Fruit fly (Drosophila melanogaster): ENCODE data around the gene naz.

naz gene

dm6 chr3R:18280866-18281473 is 47.8 kb downstream of the naz start:
- no peak for TF ChIP-seq CG8478 (optimal IDR thresholded peaks at IDR 0.05)
- TF ChIP-seq CTCF (optimal IDR thresholded peaks at IDR 0.05), result no peak

DNA sequence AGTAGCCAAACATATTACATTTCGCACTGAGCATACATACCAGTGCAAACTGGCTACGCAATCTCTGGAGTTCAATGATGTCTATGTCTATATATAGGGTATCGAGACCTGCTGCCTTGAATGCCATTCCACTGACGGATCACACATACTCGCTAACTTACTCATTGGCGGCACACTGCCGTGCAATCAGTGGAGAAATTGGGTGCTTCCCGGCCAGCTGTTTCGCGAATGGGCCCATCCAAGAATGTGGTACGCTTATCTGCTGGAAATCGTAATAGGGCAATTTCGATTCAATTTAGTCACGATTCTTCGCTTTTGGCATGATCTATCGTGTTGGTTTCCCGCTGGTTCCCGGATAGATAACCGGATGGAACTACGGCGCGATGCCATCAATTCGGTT is 48.6 kb downstream of the naz start:
- TF ChIP-seq CG8478 (optimal IDR thresholded peaks at IDR 0.05) (no peak), CTCF (optimal IDR thresholded peaks at IDR 0.05) (no peak)

dm6 chr3R:18279494-18279893 is 49.2 kb downstream of the naz start, which contains the start of gene CG7142:
TSS of gene CG7142 (minus strand) at chr3R:18279522.
- TF ChIP-seq CTCF (optimal IDR thresholded peaks at IDR 0.05), result no peak
- TF ChIP-seq CG8478 (optimal IDR thresholded peaks at IDR 0.05), result no peak

DNA sequence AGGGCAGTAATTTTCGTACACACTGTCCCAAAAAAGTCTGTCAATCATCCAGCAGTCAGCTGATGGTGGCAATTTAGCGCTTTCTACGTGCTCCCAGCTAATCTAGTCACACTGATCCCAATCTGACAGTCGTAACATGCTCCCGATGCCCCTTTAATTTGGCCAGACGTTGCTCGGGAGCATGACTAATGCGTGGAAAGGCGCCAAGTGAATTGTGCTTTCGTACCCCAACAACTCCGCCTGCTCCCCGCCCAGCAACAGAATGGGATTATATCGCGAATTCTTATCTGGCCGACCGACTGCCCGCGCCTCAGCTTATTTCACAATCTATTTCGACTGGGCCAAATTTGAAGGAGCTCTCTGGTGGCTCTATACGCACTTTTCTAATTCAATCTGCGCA is 51.3 kb downstream of the naz start:
- TF ChIP-seq CTCF (optimal IDR thresholded peaks at IDR 0.05) (no peak), CG8478 (optimal IDR thresholded peaks at IDR 0.05) (no peak)

DNA sequence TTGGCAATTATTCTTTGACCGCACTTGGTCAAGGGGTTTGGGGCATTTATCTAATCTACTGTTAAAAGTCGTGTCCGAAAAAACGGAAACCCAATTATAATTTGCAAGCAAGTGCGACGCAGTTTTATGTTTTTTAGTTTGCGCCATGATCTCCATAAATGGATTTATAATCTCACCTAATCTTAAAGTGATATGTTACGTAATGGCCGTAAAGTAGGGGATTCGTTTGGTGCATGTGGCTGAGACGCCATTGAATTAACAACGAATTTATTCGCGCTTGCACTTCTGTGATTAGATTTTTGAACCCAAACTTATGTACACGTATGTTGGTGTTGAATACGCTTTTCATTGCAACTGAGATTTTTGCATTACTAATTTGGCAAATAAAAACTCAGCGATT is 52.1 kb downstream of the naz start:
- no peak for TF ChIP-seq CTCF (optimal IDR thresholded peaks at IDR 0.05)
- no peak for TF ChIP-seq CG8478 (optimal IDR thresholded peaks at IDR 0.05)

DNA sequence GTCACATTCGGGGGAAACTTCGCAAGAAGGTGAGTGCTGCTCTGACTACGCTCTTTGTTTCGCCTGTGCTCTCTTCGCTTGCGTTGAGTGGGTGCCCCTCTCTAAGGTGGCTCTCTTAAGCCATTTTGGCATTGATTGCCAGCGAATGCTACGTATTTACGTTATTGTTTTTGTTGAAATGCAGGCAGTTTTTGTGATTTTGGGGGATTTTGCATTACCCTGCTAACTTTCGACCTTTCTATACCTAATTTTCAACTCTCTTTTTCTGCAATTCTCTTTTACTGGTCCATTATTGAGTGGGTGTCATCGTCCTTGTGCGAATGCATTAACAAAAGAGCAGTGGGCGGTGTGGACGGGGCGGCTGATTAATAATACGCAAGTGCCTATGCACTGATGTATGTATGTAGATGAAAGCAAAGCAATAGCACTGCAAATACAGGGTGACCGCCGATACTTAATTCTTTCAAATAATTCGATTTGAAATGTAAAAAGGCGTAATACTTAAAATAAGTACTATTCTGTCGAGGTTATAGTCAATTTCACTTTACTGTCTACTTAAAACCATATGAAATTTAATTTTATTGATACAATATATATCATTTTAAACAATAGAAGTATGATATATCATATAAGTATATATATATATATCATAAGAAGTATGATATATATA is 53.5 kb downstream of the naz start:
- TF ChIP-seq CG8478 (optimal IDR thresholded peaks at IDR 0.05) (no peak), CTCF (optimal IDR thresholded peaks at IDR 0.05) (no peak)

dm6 chr3R:18274328-18275098 is 54.2 kb downstream of the naz start, which contains the start of the genes Vps39 and eIF1A:
TSS of gene Vps39 (minus strand) at chr3R:18274446.
TSS of gene eIF1A (plus strand) at chr3R:18274665.
- TF ChIP-seq CTCF (optimal IDR thresholded peaks at IDR 0.05) (no peak), CG8478 (optimal IDR thresholded peaks at IDR 0.05) (no peak)

dm6 chr3R:18269744-18270348 is 58.9 kb downstream of the naz start:
- no peak for TF ChIP-seq CTCF (optimal IDR thresholded peaks at IDR 0.05)

DNA sequence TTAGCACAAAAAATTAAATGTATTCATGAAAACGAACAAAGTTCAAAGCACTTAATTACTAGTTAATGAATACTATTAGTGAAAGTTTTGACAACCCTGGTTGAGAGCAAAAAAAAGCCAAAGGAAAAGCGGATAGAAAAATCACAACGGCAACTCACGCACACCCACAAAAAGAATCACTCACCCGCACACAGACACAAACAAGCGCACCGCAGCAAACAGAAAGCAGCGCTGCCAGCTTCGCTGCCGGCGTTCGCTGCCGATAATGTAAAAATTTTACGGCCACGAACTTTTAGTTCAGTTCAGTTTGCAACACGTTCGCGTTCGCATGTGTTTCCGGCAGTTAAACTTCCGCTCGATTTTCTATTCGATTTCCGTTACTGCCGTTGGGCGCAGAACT is 61.3 kb downstream of the naz start, which contains the start of gene CG18599:
Gene CG18599 (plus strand): TSS at position 301 of the 400 bp plus-strand sequence.
- TF ChIP-seq CTCF (optimal IDR thresholded peaks at IDR 0.05), result no peak
- TF ChIP-seq CG8478 (optimal IDR thresholded peaks at IDR 0.05), result no peak

DNA sequence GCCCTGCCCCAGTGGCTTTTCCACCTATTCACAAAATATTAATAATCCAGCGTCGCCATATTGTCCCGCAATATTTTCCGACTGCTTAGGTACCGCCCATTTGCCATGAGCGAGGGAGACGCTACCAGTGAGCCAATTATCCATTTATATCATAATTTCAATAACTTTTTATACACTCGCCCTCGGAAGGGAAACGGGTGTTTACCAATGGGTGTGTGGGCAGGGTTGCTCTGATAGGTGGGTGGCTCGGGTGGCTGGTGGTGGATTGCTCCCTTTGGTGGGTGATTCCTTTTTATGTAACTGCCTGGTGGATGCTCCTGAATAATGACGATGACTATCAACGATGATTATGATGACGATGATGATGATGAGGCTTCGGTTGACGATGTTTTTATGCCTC is 62.1 kb downstream of the naz start:
- TF ChIP-seq CTCF (optimal IDR thresholded peaks at IDR 0.05) (no peak), CG8478 (optimal IDR thresholded peaks at IDR 0.05) (no peak)

Data from S2 (cell line).